ENCODE assay signal across 1 fruit fly cellular context in genomic region chr2L:20656110-20656509, dm6.
TF ChIP-seq lines count a peak whose summit lies in the region.

Gene brun (minus strand): TSS chr2L:20656178.
Gene CG2614 (plus strand): TSS chr2L:20656426.

TF ChIP-seq in whole organism, embryonic, 481 proteins besides CTCF, POLR2A, EP300 and RAD21 (continued from another document):
- TF ChIP-seq CG11247 (GFP tag; IDR thresholded peaks at IDR 0.05; lab: Robert Waterston, UW): peak; percentile 71
- TF ChIP-seq Sox102F (GFP tag; optimal IDR thresholded peaks at IDR 0.05; lab: Kevin White, UChicago): no peak
- TF ChIP-seq CG6254 (GFP tag; optimal IDR thresholded peaks at IDR 0.05; lab: Kevin White, UChicago): no peak
- peak; percentile 14 for TF ChIP-seq CG3065 (GFP tag; optimal IDR thresholded peaks at IDR 0.05; lab: Kevin White, UChicago)
- no peak for TF ChIP-seq lab (GFP tag; optimal IDR thresholded peaks at IDR 0.05; lab: Kevin White, UChicago)
- TF ChIP-seq CG4424 (GFP tag; optimal IDR thresholded peaks at IDR 0.05; lab: Kevin White, UChicago): no peak
- no peak for TF ChIP-seq chm (GFP tag; IDR thresholded peaks at IDR 0.05; lab: Robert Waterston, UW)
- TF ChIP-seq CG2199 (GFP tag; IDR thresholded peaks at IDR 0.05; lab: Robert Waterston, UW): no peak
- no peak for TF ChIP-seq CG7556 (GFP tag; optimal IDR thresholded peaks at IDR 0.05; lab: Kevin White, UChicago)
- TF ChIP-seq Neu2 (GFP tag; optimal IDR thresholded peaks at IDR 0.05; lab: Kevin White, UChicago; ENCODE audit: borderline replicate concordance): no peak
- peak; percentile 94 for TF ChIP-seq CG16813 (GFP tag; IDR thresholded peaks at IDR 0.05; lab: Robert Waterston, UW; ENCODE audit: partially characterized antibody)
- peak; percentile 82 for TF ChIP-seq CG6272 (GFP tag; IDR thresholded peaks at IDR 0.05; lab: Robert Waterston, UW)
- TF ChIP-seq gfzf (GFP tag; optimal IDR thresholded peaks at IDR 0.05; lab: Kevin White, UChicago): peak; percentile 70
